Worm (Caenorhabditis elegans): ENCODE results near the gene T23F11.11.

- TF ChIP-seq unc-3 (GFP tag; conservative IDR thresholded peaks at IDR 0.05) (no peak), unc-3 (tag; optimal IDR thresholded peaks at IDR 0.05) (no peak), ceh-9 (tag; optimal IDR thresholded peaks at IDR 0.05) (no peak), dmd-4 (tag; optimal IDR thresholded peaks at IDR 0.05; ENCODE audit: borderline replicate concordance) (no peak), nhr-11 (tag; optimal IDR thresholded peaks at IDR 0.05) (no peak), tbx-2 (tag; optimal IDR thresholded peaks at IDR 0.05) (no peak), pat-9 (tag; optimal IDR thresholded peaks at IDR 0.05) (no peak)
Observed at ce11 chrIII:4649811-4650544, 21.4 kb downstream of the T23F11.11 start, which contains the start of gene ppm-2.

All from whole organism, late embryonic.